Fruit fly (Drosophila melanogaster) whole organism: Measurements from ENCODE around the gene CG7126.

Source experiments
- Dll ChIP-seq: fragments of >200 bp; optimal IDR thresholded peaks from 2 replicates; lab custom pipeline; 2017
- pan ChIP-seq: fragments of >200 bp; optimal IDR thresholded peaks from 2 replicates; lab custom pipeline; 2017
- psq ChIP-seq: fragments of >200 bp; optimal IDR thresholded peaks from 2 replicates; lab custom pipeline; 2017

DNA sequence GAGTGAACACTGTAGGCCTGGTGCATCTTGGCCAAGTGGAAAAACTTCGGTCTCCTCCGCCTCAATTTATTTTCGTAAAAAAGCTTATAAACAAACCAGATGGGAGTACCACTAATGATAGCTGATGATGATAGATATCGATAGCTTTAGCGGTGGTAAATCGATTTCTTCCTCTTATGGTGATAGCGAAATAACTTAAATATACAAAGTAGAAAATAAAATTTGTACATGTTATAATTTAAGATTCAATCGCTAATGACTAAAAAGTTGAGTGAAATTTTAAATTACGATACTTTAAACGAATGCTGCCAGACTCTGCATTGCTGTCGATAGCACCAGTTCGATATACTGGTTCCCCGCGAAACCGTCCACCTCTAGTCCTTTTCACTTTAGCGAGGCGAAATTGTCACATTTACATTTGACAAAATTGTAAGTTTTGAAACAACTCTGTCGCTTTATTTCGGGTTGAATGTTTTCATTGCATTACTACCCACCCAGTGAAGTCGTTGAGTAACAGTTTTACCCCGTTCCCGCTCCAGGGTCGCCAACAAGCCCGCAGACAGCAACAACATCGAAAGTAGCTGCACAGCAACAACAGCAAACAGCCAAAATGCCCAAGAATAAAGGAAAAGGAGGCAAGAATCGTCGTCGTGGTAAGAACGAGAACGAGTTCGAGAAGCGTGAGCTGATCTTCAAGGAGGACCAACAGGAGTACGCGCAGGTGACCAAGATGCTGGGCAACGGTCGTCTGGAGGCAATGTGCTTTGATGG is 28.1 kb downstream of the CG7126 start, which contains the start of the genes Vps39 and eIF1A:
- no peak for TF ChIP-seq Dll (lab: Kevin White, UChicago)
- TF ChIP-seq pan (lab: Kevin White, UChicago): no peak
- no peak for TF ChIP-seq psq (lab: Kevin White, UChicago)
